Worm (Caenorhabditis elegans): ENCODE data around the gene hlh-15.

Gene hlh-15

ce11 chrX:2410978-2411377 is 2.2 kb downstream of the hlh-15 start:
- peak; percentile 80 for TF ChIP-seq fos-1 (tag; optimal IDR thresholded peaks at IDR 0.05)
- peak; percentile 44 for TF ChIP-seq sma-9 (GFP tag; optimal IDR thresholded peaks at IDR 0.05)
- TF ChIP-seq sma-9 (tag; optimal IDR thresholded peaks at IDR 0.05): no peak
- TF ChIP-seq unc-62 (GFP tag; optimal IDR thresholded peaks at IDR 0.05): no peak

DNA sequence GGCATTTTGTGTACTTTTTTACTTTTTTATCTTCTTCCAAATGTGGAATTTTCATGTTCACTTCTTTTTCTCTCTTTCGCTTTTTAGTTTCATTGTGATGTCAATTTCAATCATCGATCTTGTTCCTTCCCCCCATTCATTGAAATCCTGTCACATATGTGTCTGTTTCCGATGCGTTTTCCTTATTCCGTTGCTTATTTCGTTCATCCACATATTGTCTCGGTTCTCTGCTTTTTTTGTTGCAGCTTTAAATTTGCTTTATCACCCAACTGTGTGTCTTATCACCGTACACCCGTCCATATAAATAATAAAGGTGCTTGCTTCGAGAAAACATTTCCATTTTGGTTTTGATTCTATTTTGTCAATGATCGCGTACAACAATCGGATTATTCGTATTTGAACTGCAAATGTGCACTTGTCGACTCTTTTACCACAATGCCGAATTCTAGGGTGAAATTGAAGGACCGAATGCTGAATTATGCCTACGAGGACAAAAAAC is 3.9 kb downstream of the hlh-15 start, which contains the start of the genes C43H6.12 and trpp-12:
C43H6.12 (plus strand) TSS at position 365 of the 499 bp plus-strand sequence.
trpp-12 (plus strand) TSS at position 449 of the 499 bp plus-strand sequence.
- TF ChIP-seq ztf-1 (GFP tag; conservative IDR thresholded peaks at IDR 0.05) (no peak), nhr-6 (tag; optimal IDR thresholded peaks at IDR 0.05) (no peak)

DNA sequence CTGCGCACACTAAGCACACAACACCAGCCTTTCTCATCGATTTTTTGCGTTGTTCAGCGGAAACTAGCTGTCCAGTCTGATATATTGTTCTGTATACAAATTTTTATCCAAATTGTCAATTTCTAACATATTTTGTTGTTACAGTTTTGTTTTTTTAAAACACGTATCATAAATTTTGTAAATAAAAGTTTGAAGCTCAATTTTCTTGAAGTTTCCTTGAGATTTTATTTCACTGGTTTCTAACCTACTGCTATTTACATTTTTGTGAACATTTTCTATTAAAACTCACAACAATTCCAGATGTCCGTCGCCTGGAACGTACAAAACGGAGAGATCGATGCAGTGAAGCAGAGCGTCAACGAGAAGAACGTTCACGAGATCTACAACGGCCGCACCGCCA is 6.0 kb downstream of the hlh-15 start, which contains the start of gene mtpn-1:
mtpn-1 (plus strand) TSS at position 301 of the 400 bp plus-strand sequence.
- TF ChIP-seq nhr-237 (tag; optimal IDR thresholded peaks at IDR 0.05): no peak

- TF ChIP-seq ceh-16 (tag; optimal IDR thresholded peaks at IDR 0.05): no peak
- no peak for TF ChIP-seq ceh-82 (tag; optimal IDR thresholded peaks at IDR 0.05)
- no peak for TF ChIP-seq elt-1 (tag; optimal IDR thresholded peaks at IDR 0.05)
Measured at ce11 chrX:2403724-2404123, 9.5 kb downstream of the hlh-15 start, which contains the start of gene C43H6.4. C43H6.4 (plus strand) TSS chrX:2404024.

DNA sequence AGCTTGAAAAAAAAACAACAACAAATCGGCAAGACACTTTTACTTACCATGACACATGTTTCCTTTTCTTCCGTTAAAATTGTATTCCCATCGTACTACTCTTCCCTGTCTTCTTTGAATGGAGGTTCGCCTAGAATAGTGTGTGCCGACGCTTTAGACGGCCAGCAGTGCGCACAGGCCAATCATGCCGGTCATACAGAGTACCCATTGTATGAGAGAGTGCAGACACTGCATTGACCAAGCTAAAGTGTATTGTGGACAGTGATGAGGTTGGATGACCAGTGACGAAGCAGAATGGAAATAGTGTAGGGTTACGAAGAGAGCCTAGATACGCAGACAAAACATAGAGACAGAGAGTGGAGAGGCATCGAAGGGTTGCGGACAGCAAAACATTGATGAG is 11.3 kb downstream of the hlh-15 start, which contains the start of gene dhhc-9:
dhhc-9 (minus strand) TSS at position 154 of the 400 bp plus-strand sequence.
- no peak for TF ChIP-seq elt-3 (tag; optimal IDR thresholded peaks at IDR 0.05)
- TF ChIP-seq mbf-1 (tag; optimal IDR thresholded peaks at IDR 0.05): no peak
- no peak for TF ChIP-seq Y55F3AM.14 (GFP tag; optimal IDR thresholded peaks at IDR 0.05)
- peak; percentile 77 for TF ChIP-seq sma-9 (GFP tag; optimal IDR thresholded peaks at IDR 0.05)
- TF ChIP-seq sma-9 (tag; optimal IDR thresholded peaks at IDR 0.05): no peak
- no peak for TF ChIP-seq nhr-237 (tag; optimal IDR thresholded peaks at IDR 0.05)
- no peak for TF ChIP-seq peb-1 (tag; optimal IDR thresholded peaks at IDR 0.05)
- no peak for TF ChIP-seq ZK546.5 (tag; optimal IDR thresholded peaks at IDR 0.05)
- TF ChIP-seq nhr-77 (tag; optimal IDR thresholded peaks at IDR 0.05): no peak
- peak; percentile 15 for TF ChIP-seq mab-5 (tag; optimal IDR thresholded peaks at IDR 0.05)
- peak; percentile 86 for TF ChIP-seq F13H6.1 (tag; optimal IDR thresholded peaks at IDR 0.05)
- no peak for TF ChIP-seq crh-2 (tag; optimal IDR thresholded peaks at IDR 0.05)
- peak in 1 of 2 experiments; percentile 58 for TF ChIP-seq lsy-2 (tag; optimal IDR thresholded peaks at IDR 0.05)
- no peak for TF ChIP-seq nhr-21 (tag; optimal IDR thresholded peaks at IDR 0.05)
- TF ChIP-seq lin-11 (tag; optimal IDR thresholded peaks at IDR 0.05): peak; percentile 56
- peak; percentile 38 for TF ChIP-seq gmeb-1 (tag; optimal IDR thresholded peaks at IDR 0.05)
- peak; percentile 26 for TF ChIP-seq sma-3 (GFP tag; optimal IDR thresholded peaks at IDR 0.05)
- TF ChIP-seq sem-4 (tag; optimal IDR thresholded peaks at IDR 0.05): peak; percentile 22
- no peak for TF ChIP-seq ztf-1 (GFP tag; conservative IDR thresholded peaks at IDR 0.05)
- peak; percentile 2 for TF ChIP-seq nhr-25 (tag; optimal IDR thresholded peaks at IDR 0.05)
- peak; percentile 35 for TF ChIP-seq unc-55 (GFP tag; optimal IDR thresholded peaks at IDR 0.05)
- no peak for TF ChIP-seq lin-39 (tag; optimal IDR thresholded peaks at IDR 0.05)
- TF ChIP-seq nhr-6 (tag; optimal IDR thresholded peaks at IDR 0.05): peak; percentile 38
- peak; percentile 86 for TF ChIP-seq fos-1 (tag; optimal IDR thresholded peaks at IDR 0.05)
- peak; percentile 28 for TF ChIP-seq egl-27 (tag; optimal IDR thresholded peaks at IDR 0.05)
- peak; percentile 49 for TF ChIP-seq C34F6.9 (tag; optimal IDR thresholded peaks at IDR 0.05)
- TF ChIP-seq nhr-129 (tag; optimal IDR thresholded peaks at IDR 0.05): peak; percentile 65
- no peak for TF ChIP-seq snpc-4 (tag; optimal IDR thresholded peaks at IDR 0.05)
- no peak for TF ChIP-seq ceh-82 (tag; optimal IDR thresholded peaks at IDR 0.05)
- no peak for TF ChIP-seq ztf-4 (tag; optimal IDR thresholded peaks at IDR 0.05)
- no peak for TF ChIP-seq skn-1 (tag; optimal IDR thresholded peaks at IDR 0.05)
- no peak for TF ChIP-seq unc-62 (GFP tag; optimal IDR thresholded peaks at IDR 0.05)
- TF ChIP-seq mdl-1 (tag; optimal IDR thresholded peaks at IDR 0.05): peak in 1 of 2 experiments; percentile 24

All from whole organism, L2 larva.